Worm (Caenorhabditis elegans) whole organism, late embryonic: Measurements from ENCODE around the gene srw-42.

Experiments
- F13H6.1 ChIP-seq: sonication (generic microtip); optimal IDR thresholded peaks from 2 replicates; lab custom pipeline; 2016; ENCODE audit warnings: missing genetic modification characterization, missing compliant biosample characterization
- T23F11.4 ChIP-seq: fragments of 200-800 bp; sonication (Bioruptor generic); optimal IDR thresholded peaks from 2 replicates; lab custom pipeline; 2018; ENCODE audit warnings: mild to moderate bottlenecking, missing genetic modification characterization, missing compliant biosample characterization
- Y22D7AL.16 ChIP-seq: sonication (generic microtip); optimal IDR thresholded peaks from 2 replicates; lab custom pipeline; 2016; ENCODE audit warnings: missing genetic modification characterization, missing compliant biosample characterization
- ceh-14 ChIP-seq: sonication (generic microtip); optimal IDR thresholded peaks from 2 replicates; lab custom pipeline; 2016; ENCODE audit warnings: missing genotype, missing genetic modification characterization, missing compliant biosample characterization
- ceh-18 ChIP-seq: sonication (generic microtip); optimal IDR thresholded peaks from 2 replicates; lab custom pipeline; 2016; ENCODE audit warnings: missing genetic modification characterization, missing compliant biosample characterization
- ceh-19 ChIP-seq: fragments of 200-800 bp; sonication (Bioruptor generic); optimal IDR thresholded peaks from 2 replicates; lab custom pipeline; 2018; ENCODE audit warnings: mild to moderate bottlenecking, missing genetic modification characterization, missing compliant biosample characterization
- ceh-22 ChIP-seq: sonication (generic microtip); optimal IDR thresholded peaks from 2 replicates; lab custom pipeline; 2017; ENCODE audit warnings: missing biosample characterization, missing genetic modification characterization
- ceh-31 ChIP-seq: sonication (generic microtip); optimal IDR thresholded peaks from 2 replicates; lab custom pipeline; 2016; ENCODE audit warnings: missing genetic modification characterization, missing compliant biosample characterization
- ceh-34 ChIP-seq: sonication (generic microtip); optimal IDR thresholded peaks from 2 replicates; lab custom pipeline; 2016; ENCODE audit warnings: mild to moderate bottlenecking, missing genetic modification characterization, missing compliant biosample characterization
- ceh-45 ChIP-seq: fragments of 200-800 bp; sonication (Bioruptor generic); IDR thresholded peaks from 2 replicates; pipeline ENCODE4 v1.3.6; 2022; ENCODE audit warnings: missing genetic modification reagents, missing genetic modification characterization, missing compliant biosample characterization
- ceh-48 ChIP-seq: sonication (generic microtip); optimal IDR thresholded peaks from 2 replicates; lab custom pipeline; 2016; ENCODE audit warnings: missing genetic modification characterization, inconsistent platforms, missing compliant biosample characterization
- ceh-9 ChIP-seq: sonication (generic microtip); optimal IDR thresholded peaks from 2 replicates; lab custom pipeline; 2016; ENCODE audit warnings: mild to moderate bottlenecking, missing genetic modification characterization, inconsistent platforms, missing compliant biosample characterization
- che-1 ChIP-seq: sonication (generic microtip); optimal IDR thresholded peaks from 2 replicates; lab custom pipeline; 2016; ENCODE audit warnings: mild to moderate bottlenecking, missing genetic modification characterization, missing compliant biosample characterization
- dve-1 ChIP-seq: sonication (generic microtip); optimal IDR thresholded peaks from 2 replicates; lab custom pipeline; 2017; ENCODE audit warnings: antibody characterized with exemption, mild to moderate bottlenecking, missing genetic modification characterization, missing compliant biosample characterization
- elt-4 ChIP-seq: sonication (generic microtip); optimal IDR thresholded peaks from 2 replicates; lab custom pipeline; 2016; ENCODE audit warnings: missing genetic modification characterization, missing compliant biosample characterization
- ets-4 ChIP-seq: sonication (generic microtip); optimal IDR thresholded peaks from 2 replicates; lab custom pipeline; 2016; ENCODE audit warnings: missing genetic modification characterization, missing compliant biosample characterization
- fax-1 ChIP-seq: sonication (generic microtip); optimal IDR thresholded peaks from 2 replicates; lab custom pipeline; 2016; ENCODE audit warnings: missing genotype, missing genetic modification characterization, missing compliant biosample characterization
- fkh-10 ChIP-seq: fragments of 150-350 bp; optimal IDR thresholded peaks from 2 replicates; lab custom pipeline; 2014; ENCODE audit warnings: missing biosample characterization, missing genetic modification reagents, missing genetic modification characterization
- fkh-6 ChIP-seq: sonication (generic microtip); optimal IDR thresholded peaks from 2 replicates; lab custom pipeline; 2016; ENCODE audit warnings: missing genetic modification characterization, missing compliant biosample characterization
- hlh-13 ChIP-seq: fragments of 200-800 bp; sonication (Bioruptor generic); optimal IDR thresholded peaks from 2 replicates; lab custom pipeline; 2018; ENCODE audit warnings: mild to moderate bottlenecking, missing genetic modification characterization, missing compliant biosample characterization
- hlh-15 ChIP-seq: sonication (generic microtip); optimal IDR thresholded peaks from 2 replicates; lab custom pipeline; 2016; ENCODE audit warnings: missing genetic modification characterization, missing compliant biosample characterization
- lim-6 ChIP-seq: sonication (generic microtip); optimal IDR thresholded peaks from 2 replicates; lab custom pipeline; 2016; ENCODE audit warnings: missing genetic modification characterization, missing compliant biosample characterization
- lin-11 ChIP-seq: fragments of 200-800 bp; sonication (Bioruptor generic); optimal IDR thresholded peaks from 2 replicates; lab custom pipeline; 2018; ENCODE audit warnings: mild to moderate bottlenecking, missing genetic modification characterization, missing compliant biosample characterization
- mec-3 ChIP-seq: sonication (generic microtip); optimal IDR thresholded peaks from 2 replicates; lab custom pipeline; 2016; ENCODE audit warnings: borderline replicate concordance, missing genetic modification characterization, missing compliant biosample characterization
- nfya-1 ChIP-seq: sonication (generic microtip); optimal IDR thresholded peaks from 2 replicates; lab custom pipeline; 2017; ENCODE audit warnings: missing genetic modification characterization, mild to moderate bottlenecking, missing compliant biosample characterization, antibody characterized with exemption, moderate library complexity
- nhr-11 ChIP-seq: fragments of 150-350 bp; optimal IDR thresholded peaks from 2 replicates; lab custom pipeline; 2014; ENCODE audit warnings: missing biosample characterization, missing genetic modification characterization
- nhr-232 ChIP-seq: sonication (generic microtip); optimal IDR thresholded peaks from 2 replicates; lab custom pipeline; 2016; ENCODE audit warnings: missing genetic modification characterization, missing compliant biosample characterization
- odd-2 ChIP-seq: sonication (generic microtip); optimal IDR thresholded peaks from 2 replicates; lab custom pipeline; 2017; ENCODE audit warnings: antibody characterized with exemption, mild to moderate bottlenecking, missing genetic modification characterization, missing compliant biosample characterization
- pag-3 ChIP-seq: sonication (generic microtip); optimal IDR thresholded peaks from 2 replicates; lab custom pipeline; 2016; ENCODE audit warnings: missing compliant biosample characterization, missing genetic modification characterization, borderline replicate concordance
- pat-9 ChIP-seq: fragments of 200-800 bp; sonication (Bioruptor generic); optimal IDR thresholded peaks from 2 replicates; lab custom pipeline; 2018; ENCODE audit warnings: mild to moderate bottlenecking, missing genetic modification characterization, moderate library complexity, missing compliant biosample characterization
- pha-2 ChIP-seq: sonication (generic microtip); optimal IDR thresholded peaks from 2 replicates; lab custom pipeline; 2017; ENCODE audit warnings: mild to moderate bottlenecking, missing genetic modification characterization, missing compliant biosample characterization
- pha-4 ChIP-seq: fragments of 150-350 bp; optimal IDR thresholded peaks from 2 replicates; lab custom pipeline; 2018; ENCODE audit warnings: missing biosample characterization, missing genetic modification reagents, missing genetic modification characterization
- pqm-1 ChIP-seq: sonication (generic microtip); optimal IDR thresholded peaks from 2 replicates; lab custom pipeline; 2016; ENCODE audit warnings: missing genetic modification characterization, missing compliant biosample characterization
- pros-1 ChIP-seq: fragments of 150-350 bp; optimal IDR thresholded peaks from 2 replicates; lab custom pipeline; 2014; ENCODE audit warnings: missing biosample characterization, missing genetic modification reagents, missing genetic modification characterization
- ref-2 ChIP-seq: sonication (generic microtip); optimal IDR thresholded peaks from 2 replicates; lab custom pipeline; 2016; ENCODE audit warnings: missing genetic modification characterization, missing compliant biosample characterization
- sox-2 ChIP-seq: fragments of 200-800 bp; sonication (Bioruptor generic); IDR thresholded peaks from 2 replicates; pipeline ENCODE4 v1.3.6; 2022; ENCODE audit warnings: missing genetic modification reagents, missing genetic modification characterization, missing compliant biosample characterization
- syd-9 ChIP-seq: sonication (generic microtip); optimal IDR thresholded peaks from 2 replicates; lab custom pipeline; 2016; ENCODE audit warnings: mild to moderate bottlenecking, missing genetic modification characterization, moderate library complexity, missing compliant biosample characterization
- unc-42 ChIP-seq: sonication (generic microtip); optimal IDR thresholded peaks from 2 replicates; lab custom pipeline; 2016; ENCODE audit warnings: missing genotype, missing genetic modification characterization, missing compliant biosample characterization
- unc-86 ChIP-seq: sonication (generic microtip); optimal IDR thresholded peaks from 2 replicates; lab custom pipeline; 2016; ENCODE audit warnings: missing genetic modification characterization, missing compliant biosample characterization
- zip-5 ChIP-seq: sonication (generic microtip); optimal IDR thresholded peaks from 2 replicates; lab custom pipeline; 2016; ENCODE audit warnings: missing genetic modification characterization, missing compliant biosample characterization

srw-42 gene

ce11 chrV:16682886-16683285 is 10.7 kb downstream of the srw-42 start, which contains the start of gene srw-36:
Gene srw-36, plus strand, starts transcription at chrV:16683186.
- no peak for TF ChIP-seq ets-4 (tag; lab: Kevin White, UChicago)
- no peak for TF ChIP-seq ceh-14
- TF ChIP-seq pha-2 = no peak
- no peak for TF ChIP-seq syd-9 (tag; lab: Kevin White, UChicago)
- TF ChIP-seq ceh-45 (GFP tag; lab: Robert Waterston, UW) = no peak
- TF ChIP-seq pat-9 (tag; lab: Kevin White, UChicago) = no peak
- no peak for TF ChIP-seq hlh-13 (GFP tag; lab: Kevin White, UChicago)

ce11 chrV:16679981-16680380 is 13.7 kb downstream of the srw-42 start, which contains the start of gene srw-44:
Gene srw-44, plus strand, starts transcription at chrV:16680281.
- no peak for TF ChIP-seq lim-6 (tag; lab: Kevin White, UChicago)

DNA sequence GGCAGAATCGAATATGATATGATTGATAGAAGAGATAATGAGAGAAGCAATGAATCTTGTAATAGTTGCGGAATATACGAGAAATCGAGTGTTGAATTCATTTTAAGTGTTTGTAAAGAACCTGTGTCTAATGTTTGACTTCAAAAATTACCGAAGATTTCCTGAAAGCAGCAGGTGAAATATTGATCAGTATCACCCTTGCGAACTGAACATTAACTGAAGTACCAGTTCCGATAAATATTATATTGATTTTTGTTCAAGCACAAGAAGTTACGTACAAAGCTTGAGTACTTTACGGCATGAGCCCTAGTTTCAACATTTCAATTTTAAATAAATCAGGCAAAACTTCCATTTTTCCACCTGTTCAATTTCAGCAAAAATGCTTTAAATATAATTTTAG is 14.4 kb downstream of the srw-42 start, which contains the start of gene srz-103:
srz-103 (minus strand) TSS at position 101 of the 400 bp plus-strand sequence.
- no peak for TF ChIP-seq che-1
- no peak for TF ChIP-seq fkh-10 (GFP tag; lab: Kevin White, UChicago)
- no peak for TF ChIP-seq pha-2

ce11 chrV:16675553-16675952 is 18.1 kb downstream of the srw-42 start, which contains the start of gene srz-1:
Gene srz-1, plus strand, starts transcription at chrV:16675853.
- TF ChIP-seq ceh-34 (tag; lab: Kevin White, UChicago) = no peak
- no peak for TF ChIP-seq nfya-1 (tag; lab: Kevin White, UChicago)
- no peak for TF ChIP-seq unc-42 (tag; lab: Kevin White, UChicago)
- no peak for TF ChIP-seq che-1
- TF ChIP-seq ref-2 (tag; lab: Kevin White, UChicago) = no peak
- no peak for TF ChIP-seq fkh-6 (tag; lab: Kevin White, UChicago)
- TF ChIP-seq dve-1 (tag; lab: Kevin White, UChicago) = no peak
- no peak for TF ChIP-seq zip-5 (tag; lab: Kevin White, UChicago)
- no peak for TF ChIP-seq F13H6.1 (tag; lab: Kevin White, UChicago)
- no peak for TF ChIP-seq pag-3
- no peak for TF ChIP-seq elt-4
- no peak for TF ChIP-seq nhr-232 (tag; lab: Kevin White, UChicago)
- no peak for TF ChIP-seq pqm-1 (tag; lab: Kevin White, UChicago)
- TF ChIP-seq pros-1 (tag; lab: Kevin White, UChicago) = no peak
- TF ChIP-seq ceh-31 (tag; lab: Kevin White, UChicago) = no peak
- TF ChIP-seq ceh-9 (tag; lab: Kevin White, UChicago) = no peak
- TF ChIP-seq ets-4 (tag; lab: Kevin White, UChicago) = no peak
- TF ChIP-seq syd-9 (tag; lab: Kevin White, UChicago) = no peak
- TF ChIP-seq mec-3 (tag; lab: Kevin White, UChicago) = no peak

DNA sequence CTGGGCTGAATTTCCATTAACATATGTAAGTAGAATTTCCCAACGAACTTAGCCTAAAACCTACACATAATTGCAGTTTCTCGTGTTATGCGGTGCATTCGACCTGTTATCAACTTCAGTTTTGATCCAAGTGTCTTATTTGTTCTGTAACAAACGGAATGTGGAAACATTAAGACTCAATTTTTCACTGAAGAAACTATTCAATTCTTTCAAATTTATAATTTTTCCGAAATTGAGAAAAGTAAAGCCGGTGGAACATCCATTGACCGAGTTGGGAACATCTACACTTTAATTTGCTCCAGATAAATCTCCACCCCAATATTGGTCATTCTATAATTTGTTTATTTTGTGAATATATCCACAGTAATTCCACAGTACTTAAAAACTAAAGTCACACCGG is 19.2 kb downstream of the srw-42 start:
- TF ChIP-seq unc-86 (tag; lab: Kevin White, UChicago) (no peak), ceh-22 (no peak)

DNA sequence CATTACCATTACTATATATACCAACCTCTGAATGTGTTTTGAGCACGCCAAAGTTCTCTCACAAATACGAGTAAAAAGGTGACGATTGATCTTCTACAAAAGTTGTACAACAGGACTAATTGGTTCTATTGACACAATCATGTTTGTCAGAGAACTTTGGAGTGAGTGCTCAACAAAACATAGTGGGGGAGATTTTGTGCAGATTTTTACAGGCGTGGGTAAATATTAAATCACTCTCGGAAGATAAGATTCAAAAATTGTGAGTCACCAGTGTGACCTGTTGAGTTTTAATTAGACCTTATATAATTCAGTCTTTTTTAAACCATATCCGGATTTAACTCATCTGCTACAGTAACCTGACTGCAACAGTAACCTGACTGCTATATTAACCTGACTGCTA is 21.4 kb downstream of the srw-42 start, which contains the start of gene F14F8.8:
F14F8.8 (minus strand) TSS at position 101 of the 400 bp plus-strand sequence.
- no peak for TF ChIP-seq Y22D7AL.16 (tag; lab: Kevin White, UChicago)
- no peak for TF ChIP-seq pat-9 (tag; lab: Kevin White, UChicago)
- TF ChIP-seq fax-1 (tag; lab: Kevin White, UChicago) = no peak
- TF ChIP-seq lin-11 (tag; lab: Kevin White, UChicago) = no peak
- no peak for TF ChIP-seq sox-2 (GFP tag; lab: Robert Waterston, UW)
- TF ChIP-seq hlh-15 (tag; lab: Kevin White, UChicago) = no peak
- TF ChIP-seq ceh-9 (tag; lab: Kevin White, UChicago) = no peak
- no peak for TF ChIP-seq ets-4 (tag; lab: Kevin White, UChicago)
- no peak for TF ChIP-seq odd-2 (tag; lab: Kevin White, UChicago)
- TF ChIP-seq F13H6.1 (tag; lab: Kevin White, UChicago) = no peak
- TF ChIP-seq ceh-48 (tag; lab: Kevin White, UChicago) = no peak
- no peak for TF ChIP-seq T23F11.4 (GFP tag; lab: Kevin White, UChicago)
- no peak for TF ChIP-seq ceh-18 (tag; lab: Kevin White, UChicago)
- no peak for TF ChIP-seq ceh-14
- TF ChIP-seq fkh-6 (tag; lab: Kevin White, UChicago) = no peak
- TF ChIP-seq nhr-11 (tag; lab: Kevin White, UChicago) = no peak
- TF ChIP-seq pha-4 (tag; lab: Kevin White, UChicago) = no peak
- no peak for TF ChIP-seq ceh-19 (GFP tag; lab: Kevin White, UChicago)
